Worm (Caenorhabditis elegans): ENCODE results near the gene F32A11.1.
A peak's percentile ranks its signal among the peaks of the same experiment; 100 is the strongest.

The F32A11.1 gene

ce11 chrII:13195706-13196417 lies 38.7 kb downstream of the F32A11.1 start:
- TF ChIP-seq nhr-25 (tag; optimal IDR thresholded peaks at IDR 0.05) (peak; percentile 10), nhr-23 (tag; optimal IDR thresholded peaks at IDR 0.05) (no peak)

ce11 chrII:13196689-13197280 lies 39.7 kb downstream of the F32A11.1 start:
- TF ChIP-seq fos-1 (tag; optimal IDR thresholded peaks at IDR 0.05) (peak; percentile 69), ztf-1 (GFP tag; conservative IDR thresholded peaks at IDR 0.05) (no peak), F13H6.1 (tag; optimal IDR thresholded peaks at IDR 0.05) (peak; percentile 22), lsy-2 (tag; optimal IDR thresholded peaks at IDR 0.05) (peak in 1 of 2 experiments; percentile 23), C34F6.9 (tag; optimal IDR thresholded peaks at IDR 0.05) (peak; percentile 28), nhr-237 (tag; optimal IDR thresholded peaks at IDR 0.05) (no peak), sem-4 (tag; optimal IDR thresholded peaks at IDR 0.05) (peak; percentile 13), unc-55 (GFP tag; optimal IDR thresholded peaks at IDR 0.05) (peak; percentile 35), nhr-129 (tag; optimal IDR thresholded peaks at IDR 0.05) (peak; percentile 64)

DNA sequence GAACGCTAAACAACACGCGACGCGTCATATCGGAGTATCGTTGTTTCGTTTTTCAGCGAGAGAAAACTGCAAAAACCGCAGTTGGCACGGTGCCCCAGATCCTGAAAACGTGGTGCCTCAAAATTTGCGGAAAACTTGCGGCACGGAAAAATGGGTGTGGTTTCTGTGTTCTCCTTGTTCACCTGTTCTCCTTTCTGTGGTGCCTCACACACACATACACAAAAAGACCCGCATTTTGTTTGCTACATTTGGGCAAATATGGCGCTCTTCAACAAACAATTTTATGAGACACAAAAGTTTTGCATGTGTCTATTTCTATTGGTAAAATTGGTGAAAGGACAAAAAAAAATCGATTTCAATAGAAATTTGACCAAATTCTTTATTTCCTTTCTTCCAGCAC lies 41.7 kb downstream of the F32A11.1 start:
- no peak for TF ChIP-seq C34F6.9 (tag; optimal IDR thresholded peaks at IDR 0.05)
- no peak for TF ChIP-seq mdl-1 (tag; optimal IDR thresholded peaks at IDR 0.05)
- no peak for TF ChIP-seq ZK546.5 (tag; optimal IDR thresholded peaks at IDR 0.05)
- no peak for TF ChIP-seq R02D3.7 (tag; optimal IDR thresholded peaks at IDR 0.05)
- TF ChIP-seq F13H6.1 (tag; optimal IDR thresholded peaks at IDR 0.05), result no peak
- no peak for TF ChIP-seq snpc-4 (tag; optimal IDR thresholded peaks at IDR 0.05)
- no peak for TF ChIP-seq ztf-1 (GFP tag; conservative IDR thresholded peaks at IDR 0.05)
- TF ChIP-seq sma-3 (GFP tag; optimal IDR thresholded peaks at IDR 0.05), result no peak
- TF ChIP-seq egl-27 (tag; optimal IDR thresholded peaks at IDR 0.05), result no peak
- TF ChIP-seq mab-5 (tag; optimal IDR thresholded peaks at IDR 0.05), result no peak
- no peak for TF ChIP-seq fos-1 (tag; optimal IDR thresholded peaks at IDR 0.05)
- no peak for TF ChIP-seq nhr-11 (tag; optimal IDR thresholded peaks at IDR 0.05)
- TF ChIP-seq dmd-4 (tag; optimal IDR thresholded peaks at IDR 0.05), result no peak
- no peak for TF ChIP-seq gmeb-1 (tag; optimal IDR thresholded peaks at IDR 0.05)
- TF ChIP-seq elt-3 (tag; optimal IDR thresholded peaks at IDR 0.05), result no peak
- TF ChIP-seq mbf-1 (tag; optimal IDR thresholded peaks at IDR 0.05), result no peak
- no peak for TF ChIP-seq ceh-82 (tag; optimal IDR thresholded peaks at IDR 0.05)
- no peak for TF ChIP-seq sma-9 (GFP tag; optimal IDR thresholded peaks at IDR 0.05)
- TF ChIP-seq sma-9 (tag; optimal IDR thresholded peaks at IDR 0.05), result no peak
- no peak for TF ChIP-seq ztf-11 (tag; optimal IDR thresholded peaks at IDR 0.05)
- TF ChIP-seq zag-1 (tag; optimal IDR thresholded peaks at IDR 0.05), result no peak

DNA sequence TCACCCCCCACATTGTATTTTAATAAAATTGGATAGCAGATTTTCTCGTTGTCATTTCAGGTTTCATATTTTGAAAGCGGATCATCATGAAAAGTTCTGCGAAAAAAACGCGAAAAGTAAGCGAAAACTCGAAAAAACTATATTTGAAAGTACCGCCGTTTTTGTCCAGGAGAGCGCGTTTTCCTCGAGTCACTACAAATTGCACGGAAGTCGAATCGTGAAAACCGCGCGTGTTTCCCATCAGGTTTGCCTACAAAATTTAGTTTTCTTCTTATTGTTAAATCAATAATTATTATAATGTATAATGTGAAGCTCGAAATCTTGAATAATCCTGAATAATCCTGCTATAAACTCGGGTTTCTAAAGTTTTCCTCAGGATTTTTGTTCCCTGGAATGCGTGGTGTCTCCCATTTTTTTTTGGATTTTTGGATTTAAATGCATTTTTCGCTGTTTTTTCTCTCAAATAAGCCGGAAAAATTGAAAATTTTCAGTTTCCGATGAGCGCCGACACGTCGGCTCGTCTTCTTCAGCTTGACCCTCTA lies 42.6 kb downstream of the F32A11.1 start, which contains the start of gene btf-1:
Gene btf-1, plus strand, starts transcription at position 492 of the 542 bp plus-strand sequence.
- TF ChIP-seq unc-39 (tag; optimal IDR thresholded peaks at IDR 0.05) (no peak), nhr-21 (tag; optimal IDR thresholded peaks at IDR 0.05) (peak; percentile 79), sma-3 (GFP tag; optimal IDR thresholded peaks at IDR 0.05) (peak; percentile 92), sma-9 (GFP tag; optimal IDR thresholded peaks at IDR 0.05) (peak; percentile 70), sma-9 (tag; optimal IDR thresholded peaks at IDR 0.05) (no peak), ztf-4 (tag; optimal IDR thresholded peaks at IDR 0.05) (peak; percentile 51), ceh-82 (tag; optimal IDR thresholded peaks at IDR 0.05) (no peak), mdl-1 (tag; optimal IDR thresholded peaks at IDR 0.05) (peak in 1 of 2 experiments; percentile 23), nhr-6 (tag; optimal IDR thresholded peaks at IDR 0.05) (peak; percentile 57), egl-27 (tag; optimal IDR thresholded peaks at IDR 0.05) (peak; percentile 48), C34F6.9 (tag; optimal IDR thresholded peaks at IDR 0.05) (peak; percentile 86), unc-55 (GFP tag; optimal IDR thresholded peaks at IDR 0.05) (peak; percentile 81), fos-1 (tag; optimal IDR thresholded peaks at IDR 0.05) (peak; percentile 59), ZK546.5 (tag; optimal IDR thresholded peaks at IDR 0.05) (peak; percentile 6), dmd-4 (tag; optimal IDR thresholded peaks at IDR 0.05) (peak; percentile 5), nhr-237 (tag; optimal IDR thresholded peaks at IDR 0.05) (no peak), lin-11 (tag; optimal IDR thresholded peaks at IDR 0.05) (peak; percentile 5), peb-1 (tag; optimal IDR thresholded peaks at IDR 0.05) (no peak), aly-2 (tag; optimal IDR thresholded peaks at IDR 0.05) (no peak), ama-1 (optimal IDR thresholded peaks at IDR 0.05) (peak; percentile 80), F13H6.1 (tag; optimal IDR thresholded peaks at IDR 0.05) (peak; percentile 76), nhr-129 (tag; optimal IDR thresholded peaks at IDR 0.05) (peak; percentile 71), Y55F3AM.14 (GFP tag; optimal IDR thresholded peaks at IDR 0.05) (peak; percentile 53), zag-1 (tag; optimal IDR thresholded peaks at IDR 0.05) (peak; percentile 1), gmeb-1 (tag; optimal IDR thresholded peaks at IDR 0.05) (peak; percentile 96), nhr-25 (tag; optimal IDR thresholded peaks at IDR 0.05) (peak; percentile 76), alr-1 (tag; optimal IDR thresholded peaks at IDR 0.05) (no peak), lin-13 (GFP tag; optimal IDR thresholded peaks at IDR 0.05) (peak; percentile 78), R02D3.7 (tag; optimal IDR thresholded peaks at IDR 0.05) (peak; percentile 26), ztf-11 (tag; optimal IDR thresholded peaks at IDR 0.05) (no peak), crh-2 (tag; optimal IDR thresholded peaks at IDR 0.05) (peak; percentile 68), nhr-77 (tag; optimal IDR thresholded peaks at IDR 0.05) (peak; percentile 54), lsy-2 (tag; optimal IDR thresholded peaks at IDR 0.05) (peak; percentile 67 to 86)
